Fruit fly (Drosophila melanogaster) whole organism, adult: ENCODE data around the gene CG10948.
A peak's percentile ranks its signal among the peaks of the same experiment; 100 is the strongest.

Experiments used
- CG11617 ChIP-seq: fragments of 200-800 bp; sonication (Bioruptor generic); optimal IDR thresholded peaks from 2 replicates; lab custom pipeline; 2017; ENCODE audit warnings: mild to moderate bottlenecking, missing biosample characterization, missing genetic modification reagents, missing genetic modification characterization
- CG12768 ChIP-seq: fragments of 200-800 bp; sonication (Bioruptor generic); optimal IDR thresholded peaks from 2 replicates; lab custom pipeline; 2017; ENCODE audit warnings: missing biosample characterization, missing genetic modification characterization, mild to moderate bottlenecking, moderate library complexity, missing genetic modification reagents
- CG14711 ChIP-seq: fragments of 200-800 bp; sonication (Bioruptor generic); optimal IDR thresholded peaks from 2 replicates; lab custom pipeline; 2018; ENCODE audit warnings: missing biosample characterization, mild to moderate bottlenecking, missing genetic modification characterization, moderate library complexity
- CG1620 ChIP-seq: fragments of 200-800 bp; sonication (Bioruptor generic); optimal IDR thresholded peaks from 2 replicates; lab custom pipeline; 2016; ENCODE audit warnings: missing biosample characterization, missing genetic modification characterization
- CG33017 ChIP-seq: fragments of 200-800 bp; sonication (Bioruptor generic); optimal IDR thresholded peaks from 2 replicates; lab custom pipeline; 2018; ENCODE audit warnings: missing biosample characterization, mild to moderate bottlenecking, missing genetic modification characterization, moderate library complexity
- CG5204 ChIP-seq: fragments of 200-800 bp; sonication (Bioruptor generic); optimal IDR thresholded peaks from 2 replicates; lab custom pipeline; 2016; ENCODE audit warnings: missing biosample characterization, missing genetic modification characterization
- CG7045 ChIP-seq: fragments of 200-800 bp; sonication (Bioruptor generic); optimal IDR thresholded peaks from 2 replicates; lab custom pipeline; 2017; ENCODE audit warnings: missing biosample characterization, mild to moderate bottlenecking, missing genetic modification characterization
- CG7101 ChIP-seq: fragments of 200-800 bp; sonication (Bioruptor generic); optimal IDR thresholded peaks from 2 replicates; lab custom pipeline; 2018; ENCODE audit warnings: missing biosample characterization, mild to moderate bottlenecking, missing genetic modification characterization, moderate library complexity
- Clk ChIP-seq: fragments of 200-800 bp; sonication (Bioruptor generic); optimal IDR thresholded peaks from 2 replicates; lab custom pipeline; 2017; ENCODE audit warnings: missing biosample characterization, missing genetic modification characterization
- Crg-1 ChIP-seq: fragments of 200-800 bp; sonication (Bioruptor generic); optimal IDR thresholded peaks from 2 replicates; lab custom pipeline; 2016; ENCODE audit warnings: missing biosample characterization, missing genetic modification characterization
- Hr96 ChIP-seq: fragments of 200-800 bp; sonication (Bioruptor generic); optimal IDR thresholded peaks from 2 replicates; lab custom pipeline; 2016; ENCODE audit warnings: missing biosample characterization, missing genetic modification characterization
- Mnt ChIP-seq: fragments of 200-800 bp; sonication (Bioruptor generic); optimal IDR thresholded peaks from 2 replicates; lab custom pipeline; 2016; ENCODE audit warnings: missing biosample characterization, mild to moderate bottlenecking, missing genetic modification characterization
- bab1 ChIP-seq: fragments of 200-800 bp; sonication (Bioruptor generic); optimal IDR thresholded peaks from 3 replicates; lab custom pipeline; 2019; ENCODE audit warnings: missing biosample characterization, mild to moderate bottlenecking, missing genetic modification characterization, moderate library complexity
- cic ChIP-seq: fragments of 200-800 bp; sonication (Bioruptor generic); optimal IDR thresholded peaks from 2 replicates; lab custom pipeline; 2017; ENCODE audit warnings: missing biosample characterization, mild to moderate bottlenecking, missing genetic modification characterization, moderate library complexity
- cnc ChIP-seq, 2 experiments: fragments of >200 bp; optimal IDR thresholded peaks; 2 replicates each; lab custom pipeline; 2017
- kay ChIP-seq: fragments of 200-800 bp; sonication (Bioruptor generic); peaks from one replicate; lab custom pipeline; 2016; ENCODE audit warnings: missing biosample characterization, missing genetic modification characterization, borderline replicate concordance
- ovo ChIP-seq: fragments of 200-800 bp; sonication (Bioruptor generic); optimal IDR thresholded peaks from 2 replicates; lab custom pipeline; 2016; ENCODE audit warnings: missing biosample characterization, missing genetic modification characterization
- pad ChIP-seq: fragments of 200-800 bp; sonication (Bioruptor generic); optimal IDR thresholded peaks from 3 replicates; lab custom pipeline; 2017; ENCODE audit warnings: missing biosample characterization, missing genetic modification characterization, mild to moderate bottlenecking, moderate library complexity, missing genetic modification reagents
- tj ChIP-seq: fragments of 200-800 bp; sonication (Bioruptor generic); optimal IDR thresholded peaks from 3 replicates; lab custom pipeline; 2017; ENCODE audit warnings: missing biosample characterization, mild to moderate bottlenecking, missing genetic modification characterization, moderate library complexity
- toe ChIP-seq: fragments of 200-800 bp; sonication (Bioruptor generic); optimal IDR thresholded peaks from 2 replicates; lab custom pipeline; 2016; ENCODE audit warnings: missing biosample characterization, missing genetic modification characterization

CG10948 gene

dm6 chr3L:12800167-12800566 is 49.8 kb downstream of the CG10948 start:
- TF ChIP-seq pad (GFP tag; lab: Kevin White, UChicago) (no peak), Hr96 (no peak), CG1620 (GFP tag; lab: Kevin White, UChicago) (no peak), kay (GFP tag; lab: Kevin White, UChicago) (no peak), Crg-1 (GFP tag; lab: Kevin White, UChicago) (no peak), CG7045 (GFP tag; lab: Kevin White, UChicago) (no peak), Clk (no peak), cnc (optimal IDR thresholded peaks at IDR 0.05; lab: Kevin White, UChicago) (no peak), Mnt (GFP tag; lab: Kevin White, UChicago) (no peak), CG33017 (no peak), CG14711 (tag; lab: Kevin White, UChicago) (no peak), CG5204 (GFP tag; lab: Kevin White, UChicago) (no peak), tj (GFP tag; lab: Kevin White, UChicago) (no peak), CG11617 (GFP tag; lab: Kevin White, UChicago) (no peak), CG12768 (no peak), toe (GFP tag; lab: Kevin White, UChicago) (no peak), bab1 (no peak), ovo (GFP tag; lab: Kevin White, UChicago) (no peak), cic (GFP tag; lab: Kevin White, UChicago) (no peak), CG7101 (tag; lab: Kevin White, UChicago) (no peak)

- TF ChIP-seq tj (GFP tag; lab: Kevin White, UChicago) (no peak), Clk (no peak), Hr96 (no peak), Mnt (GFP tag; lab: Kevin White, UChicago) (no peak), CG14711 (tag; lab: Kevin White, UChicago) (no peak), toe (GFP tag; lab: Kevin White, UChicago) (no peak), CG5204 (GFP tag; lab: Kevin White, UChicago) (no peak), CG7045 (GFP tag; lab: Kevin White, UChicago) (no peak), ovo (GFP tag; lab: Kevin White, UChicago) (no peak), CG11617 (GFP tag; lab: Kevin White, UChicago) (no peak), CG1620 (GFP tag; lab: Kevin White, UChicago) (no peak), CG12768 (no peak), bab1 (no peak), CG7101 (tag; lab: Kevin White, UChicago) (no peak), Crg-1 (GFP tag; lab: Kevin White, UChicago) (no peak), CG33017 (no peak), cic (GFP tag; lab: Kevin White, UChicago) (no peak), cnc (optimal IDR thresholded peaks at IDR 0.05; lab: Kevin White, UChicago) (no peak)
Measured at dm6 chr3L:12799431-12800147, 50.3 kb downstream of the CG10948 start.

- no peak for TF ChIP-seq bab1
- peak; percentile 72 for TF ChIP-seq CG12768
- TF ChIP-seq pad (GFP tag; lab: Kevin White, UChicago), result peak; percentile 53
- no peak for TF ChIP-seq cnc (optimal IDR thresholded peaks at IDR 0.05; lab: Kevin White, UChicago)
- peak; percentile 92 for TF ChIP-seq cic (GFP tag; lab: Kevin White, UChicago)
- peak; percentile 60 for TF ChIP-seq CG33017
- peak; percentile 46 for TF ChIP-seq ovo (GFP tag; lab: Kevin White, UChicago)
- TF ChIP-seq toe (GFP tag; lab: Kevin White, UChicago), result peak; percentile 26
- TF ChIP-seq Hr96, result peak; percentile 33
- peak; percentile 15 for TF ChIP-seq tj (GFP tag; lab: Kevin White, UChicago)
- TF ChIP-seq CG14711 (tag; lab: Kevin White, UChicago), result no peak
- peak; percentile 55 for TF ChIP-seq Mnt (GFP tag; lab: Kevin White, UChicago)
- peak; percentile 68 for TF ChIP-seq CG11617 (GFP tag; lab: Kevin White, UChicago)
- peak; percentile 56 for TF ChIP-seq Crg-1 (GFP tag; lab: Kevin White, UChicago)
- no peak for TF ChIP-seq CG1620 (GFP tag; lab: Kevin White, UChicago)
- TF ChIP-seq kay (GFP tag; lab: Kevin White, UChicago), result peak; percentile 63
- peak; percentile 29 for TF ChIP-seq CG7045 (GFP tag; lab: Kevin White, UChicago)
- TF ChIP-seq Clk, result peak; percentile 37
- TF ChIP-seq CG5204 (GFP tag; lab: Kevin White, UChicago), result peak; percentile 71
- TF ChIP-seq CG7101 (tag; lab: Kevin White, UChicago), result peak; percentile 70
Measured at dm6 chr3L:12798795-12799311, 51.1 kb downstream of the CG10948 start.

dm6 chr3L:12796077-12796641 is 53.8 kb downstream of the CG10948 start:
- TF ChIP-seq cic (GFP tag; lab: Kevin White, UChicago), result peak; percentile 44
- TF ChIP-seq CG33017, result no peak
- TF ChIP-seq Mnt (GFP tag; lab: Kevin White, UChicago), result peak; percentile 40

dm6 chr3L:12794532-12794931 is 55.4 kb downstream of the CG10948 start:
- peak; percentile 9 for TF ChIP-seq pad (GFP tag; lab: Kevin White, UChicago)
- no peak for TF ChIP-seq Mnt (GFP tag; lab: Kevin White, UChicago)
- TF ChIP-seq cic (GFP tag; lab: Kevin White, UChicago), result peak; percentile 44
- TF ChIP-seq bab1, result peak; percentile 51
